Worm (Caenorhabditis elegans) whole organism, L1 larva: ENCODE measurements around the gene AC3.12.
A peak's percentile ranks its signal among the peaks of the same experiment; 100 is the strongest.

Source experiments
- C34B4.2 ChIP-seq: sonication (generic microtip); optimal IDR thresholded peaks from 2 replicates; lab custom pipeline; 2017; ENCODE audit warnings: mild to moderate bottlenecking, missing genetic modification characterization, missing compliant biosample characterization
- alr-1 ChIP-seq: fragments of 200-800 bp; sonication (Bioruptor generic); optimal IDR thresholded peaks from 2 replicates; lab custom pipeline; 2018; ENCODE audit warnings: borderline replicate concordance, mild to moderate bottlenecking, missing genetic modification characterization, missing compliant biosample characterization
- ama-1 ChIP-seq: fragments of 150-350 bp; optimal IDR thresholded peaks from 2 replicates; lab custom pipeline; 2014
- ceh-82 ChIP-seq, 3 experiments: fragments of 150-350 bp in 1 of 3; sonication (generic microtip) in 2 of 3; optimal IDR thresholded peaks; 2 replicates each; lab custom pipeline; 2014 to 2017; ENCODE audit warnings: missing biosample characterization in 3 of 3, missing genetic modification characterization in 3 of 3
- ceh-88 ChIP-seq: fragments of 200-800 bp; sonication (Bioruptor generic); IDR thresholded peaks from 2 replicates; pipeline ENCODE4 v1.3.6; 2022; ENCODE audit warnings: missing genetic modification characterization, missing compliant biosample characterization
- ces-1 ChIP-seq: fragments of 150-350 bp; optimal IDR thresholded peaks from 2 replicates; lab custom pipeline; 2014; ENCODE audit warnings: missing biosample characterization, missing genetic modification reagents, missing genetic modification characterization
- dsc-1 ChIP-seq: sonication (generic microtip); optimal IDR thresholded peaks from 2 replicates; lab custom pipeline; 2016; ENCODE audit warnings: mild to moderate bottlenecking, missing genetic modification characterization, missing compliant biosample characterization
- efl-3 ChIP-seq: fragments of 200-800 bp; sonication (Bioruptor generic); optimal IDR thresholded peaks from 2 replicates; lab custom pipeline; 2018; ENCODE audit warnings: mild to moderate bottlenecking, missing genetic modification characterization, missing compliant biosample characterization
- egl-27 ChIP-seq, 2 experiments: fragments of 150-350 bp in 1 of 2; sonication (generic microtip); optimal IDR thresholded peaks; 3 replicates each; lab custom pipeline; 2017 to 2018; ENCODE audit warnings: missing biosample characterization in 2 of 2, missing genetic modification characterization in 2 of 2, missing genetic modification reagents in 2 of 2
- elt-3 ChIP-seq, 6 experiments: fragments of 150-350 bp in 1 of 6; sonication (generic microtip); optimal IDR thresholded peaks; 2 replicates each; lab custom pipeline; 2017 to 2018; ENCODE audit warnings: missing biosample characterization in 6 of 6, missing genetic modification characterization in 6 of 6, inconsistent platforms in 1 of 6
- fkh-10 ChIP-seq: sonication (generic microtip); optimal IDR thresholded peaks from 2 replicates; lab custom pipeline; 2017; ENCODE audit warnings: missing biosample characterization, missing genetic modification reagents, missing genetic modification characterization
- fkh-8 ChIP-seq: sonication (generic microtip); optimal IDR thresholded peaks from 2 replicates; lab custom pipeline; 2016; ENCODE audit warnings: mild to moderate bottlenecking, missing genetic modification characterization, missing compliant biosample characterization
- grh-1 ChIP-seq: fragments of 200-800 bp; sonication (Bioruptor generic); IDR thresholded peaks from 2 replicates; pipeline ENCODE4 v1.3.6; 2022; ENCODE audit warnings: missing genetic modification reagents, missing genetic modification characterization, missing compliant biosample characterization
- hlh-17 ChIP-seq: fragments of 200-800 bp; sonication (Bioruptor generic); optimal IDR thresholded peaks from 2 replicates; lab custom pipeline; 2018; ENCODE audit warnings: missing genetic modification characterization, mild to moderate bottlenecking, missing compliant biosample characterization, moderate library complexity, borderline replicate concordance
- irx-1 ChIP-seq: sonication (generic microtip); optimal IDR thresholded peaks from 2 replicates; lab custom pipeline; 2016; ENCODE audit warnings: missing genetic modification characterization, missing compliant biosample characterization
- isw-1 ChIP-seq: fragments of 200-800 bp; sonication (Bioruptor generic); IDR thresholded peaks from 2 replicates; pipeline ENCODE4 v1.3.6; 2022; ENCODE audit warnings: missing genetic modification characterization, missing compliant biosample characterization
- jun-1 ChIP-seq: fragments of 150-350 bp; optimal IDR thresholded peaks from 2 replicates; lab custom pipeline; 2014; ENCODE audit warnings: missing biosample characterization, missing genetic modification reagents, missing genetic modification characterization
- lin-14 ChIP-seq: fragments of 200-800 bp; sonication (Bioruptor generic); optimal IDR thresholded peaks from 2 replicates; lab custom pipeline; 2018; ENCODE audit warnings: mild to moderate bottlenecking, missing genetic modification characterization, moderate library complexity, missing compliant biosample characterization
- mab-9 ChIP-seq: fragments of 200-800 bp; sonication (Bioruptor generic); IDR thresholded peaks from 2 replicates; pipeline ENCODE4 v1.3.6; 2022; ENCODE audit warnings: missing genetic modification reagents, missing genetic modification characterization, missing compliant biosample characterization
- mef-2 ChIP-seq: fragments of 150-350 bp; optimal IDR thresholded peaks from 2 replicates; lab custom pipeline; 2014; ENCODE audit warnings: missing biosample characterization, missing genetic modification characterization
- mep-1 ChIP-seq: fragments of 150-350 bp; optimal IDR thresholded peaks from 2 replicates; lab custom pipeline; 2014; ENCODE audit warnings: missing biosample characterization, missing genetic modification characterization
- nhr-11 ChIP-seq: fragments of 150-350 bp; optimal IDR thresholded peaks from 2 replicates; lab custom pipeline; 2014; ENCODE audit warnings: missing biosample characterization, missing genetic modification characterization
- nhr-12 ChIP-seq: sonication (generic microtip); optimal IDR thresholded peaks from 2 replicates; lab custom pipeline; 2017; ENCODE audit warnings: missing biosample characterization, missing genetic modification characterization
- nhr-19 ChIP-seq: fragments of 200-800 bp; sonication (Bioruptor generic); conservative IDR thresholded peaks from 2 replicates; pipeline ENCODE4 v1.3.6; 2022; ENCODE audit warnings: missing genetic modification characterization, missing compliant biosample characterization
- nhr-237 ChIP-seq: fragments of 150-350 bp; optimal IDR thresholded peaks from 2 replicates; lab custom pipeline; 2014; ENCODE audit warnings: missing biosample characterization, missing genetic modification characterization
- nhr-76 ChIP-seq: sonication (generic microtip); optimal IDR thresholded peaks from 2 replicates; lab custom pipeline; 2017; ENCODE audit warnings: missing biosample characterization, missing genetic modification characterization
- nhr-77 ChIP-seq: fragments of 150-350 bp; optimal IDR thresholded peaks from 2 replicates; lab custom pipeline; 2014; ENCODE audit warnings: missing biosample characterization, missing genetic modification characterization
- nhr-85 ChIP-seq: sonication (generic microtip); peaks from one replicate; lab custom pipeline; 2016; ENCODE audit warnings: missing genetic modification characterization, inconsistent platforms, missing compliant biosample characterization
- nhr-90 ChIP-seq: sonication (generic microtip); optimal IDR thresholded peaks from 2 replicates; lab custom pipeline; 2016; ENCODE audit warnings: mild to moderate bottlenecking, missing genetic modification characterization, missing compliant biosample characterization; ENCODE audit not compliant: poor library complexity
- pqm-1 ChIP-seq: sonication (generic microtip); optimal IDR thresholded peaks from 3 replicates; lab custom pipeline; 2017; ENCODE audit warnings: missing biosample characterization, missing genetic modification characterization
- rnt-1 ChIP-seq: sonication (generic microtip); optimal IDR thresholded peaks from 2 replicates; lab custom pipeline; 2016; ENCODE audit warnings: mild to moderate bottlenecking, missing genetic modification characterization, moderate library complexity, missing compliant biosample characterization
- tbx-2 ChIP-seq: sonication (generic microtip); optimal IDR thresholded peaks from 2 replicates; lab custom pipeline; 2016; ENCODE audit warnings: missing genetic modification characterization, missing compliant biosample characterization
- tlp-1 ChIP-seq: fragments of 150-350 bp; optimal IDR thresholded peaks from 2 replicates; lab custom pipeline; 2014; ENCODE audit warnings: missing biosample characterization, missing genetic modification characterization
- unc-98 ChIP-seq: fragments of 200-800 bp; sonication (Bioruptor generic); IDR thresholded peaks from 2 replicates; pipeline ENCODE4 v1.3.6; 2022; ENCODE audit warnings: missing genetic modification characterization, missing compliant biosample characterization
- vab-15 ChIP-seq: sonication (generic microtip); optimal IDR thresholded peaks from 2 replicates; lab custom pipeline; 2017; ENCODE audit warnings: missing genotype, mild to moderate bottlenecking, missing genetic modification characterization, missing compliant biosample characterization
- ztf-11 ChIP-seq, 2 experiments: sonication (generic microtip); optimal IDR thresholded peaks; 2 replicates each; lab custom pipeline; 2016 to 2017; ENCODE audit warnings: missing genetic modification characterization in 2 of 2, missing biosample characterization in 1 of 2, missing compliant biosample characterization in 1 of 2
- ztf-4 ChIP-seq: fragments of 150-350 bp; optimal IDR thresholded peaks from 2 replicates; lab custom pipeline; 2014; ENCODE audit warnings: missing biosample characterization, missing genetic modification characterization

The AC3.12 gene

DNA sequence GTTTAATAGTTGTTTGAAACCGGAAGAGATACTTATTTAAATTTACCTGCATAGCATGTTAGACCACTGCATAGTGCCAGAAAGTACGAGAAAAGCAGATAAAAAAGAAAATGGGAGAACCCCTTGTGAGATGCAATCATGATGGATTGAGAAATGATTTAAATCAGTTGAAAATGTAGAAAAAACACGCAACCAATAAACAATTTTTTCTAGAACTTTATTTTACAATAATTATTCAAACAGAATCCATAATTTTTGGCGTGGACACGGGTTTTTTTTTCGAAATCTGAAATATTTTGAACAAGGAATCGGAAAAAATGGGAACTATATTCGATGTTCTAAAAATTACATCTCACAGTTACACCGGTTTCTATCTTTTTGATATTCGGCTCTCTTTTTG, at the start of gene AC3.12:
Gene AC3.12 (minus strand): TSS at position 101 of the 400 bp plus-strand sequence.
- TF ChIP-seq nhr-85 (peak; percentile 2), rnt-1 (no peak)

DNA sequence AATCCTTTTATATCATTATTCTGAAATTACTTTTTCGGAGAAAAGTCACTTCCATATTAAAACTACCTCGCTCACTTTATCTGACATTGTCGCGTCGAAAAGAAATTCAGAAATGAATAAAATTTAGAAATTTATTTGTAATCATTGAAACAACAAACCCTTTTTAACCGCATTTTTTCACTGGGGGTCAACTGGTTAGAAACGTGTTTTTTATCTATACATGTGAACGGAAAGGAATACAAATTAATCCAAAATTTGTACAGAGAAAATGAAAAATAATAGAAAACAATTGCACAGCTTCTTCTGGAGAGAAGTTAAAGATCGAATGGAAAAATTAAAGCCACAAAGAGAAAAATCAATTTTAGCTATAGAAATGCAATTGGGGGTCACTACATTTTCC, 49.4 kb upstream of the AC3.12 start, which contains the start of gene tag-314:
Gene tag-314 (minus strand): TSS at position 101 of the 400 bp plus-strand sequence.
- TF ChIP-seq nhr-76 (tag; lab: Kevin White, UChicago) (no peak), ama-1 (lab: Kevin White, UChicago) (no peak), rnt-1 (no peak), tbx-2 (no peak), irx-1 (no peak), nhr-19 (GFP tag; lab: Robert Waterston, UW) (no peak), C34B4.2 (tag; lab: Kevin White, UChicago) (no peak), mep-1 (no peak), nhr-12 (tag; lab: Kevin White, UChicago) (no peak), nhr-90 (no peak), unc-98 (GFP tag; lab: Robert Waterston, UW) (no peak), ztf-11 (tag; optimal IDR thresholded peaks at IDR 0.05; lab: Kevin White, UChicago) (no peak), elt-3 (tag; optimal IDR thresholded peaks at IDR 0.05; lab: Kevin White, UChicago) (no peak), ceh-82 (tag; optimal IDR thresholded peaks at IDR 0.05; lab: Kevin White, UChicago) (no peak), hlh-17 (GFP tag; lab: Kevin White, UChicago) (no peak), dsc-1 (tag; lab: Kevin White, UChicago) (no peak), nhr-237 (tag; lab: Kevin White, UChicago) (no peak), jun-1 (tag; lab: Kevin White, UChicago) (no peak), efl-3 (no peak), isw-1 (no peak)
- TF ChIP-seq, all 84 proteins: peak for 0

DNA sequence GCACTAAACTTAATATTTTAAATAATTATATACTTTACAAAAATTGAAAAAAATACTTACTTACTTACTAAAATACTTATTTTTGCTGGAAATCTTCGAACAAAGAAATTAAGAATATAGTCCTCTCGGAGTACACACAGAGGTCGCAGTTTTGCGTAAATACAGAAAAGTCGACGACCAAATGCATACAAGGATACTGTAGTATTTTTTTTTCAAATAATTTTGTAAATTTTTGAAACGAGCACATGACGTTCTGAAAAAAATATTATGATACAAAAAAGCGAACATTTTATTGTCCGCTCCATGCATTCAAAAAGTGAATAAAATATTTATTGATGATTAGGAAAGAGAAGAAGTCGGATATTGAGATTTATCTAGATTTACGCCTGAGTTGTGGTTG, 47.1 kb upstream of the AC3.12 start, which contains the start of gene apc-10:
Gene apc-10 (minus strand): TSS at position 101 of the 400 bp plus-strand sequence.
- TF ChIP-seq fkh-10 (GFP tag; lab: Kevin White, UChicago) (no peak), ces-1 (GFP tag; lab: Kevin White, UChicago) (no peak), alr-1 (tag; lab: Kevin White, UChicago) (no peak), egl-27 (tag; optimal IDR thresholded peaks at IDR 0.05; lab: Kevin White, UChicago) (no peak), vab-15 (tag; lab: Kevin White, UChicago) (no peak), nhr-77 (tag; lab: Kevin White, UChicago) (no peak), mab-9 (GFP tag; lab: Robert Waterston, UW) (no peak), ztf-4 (no peak), rnt-1 (no peak), mef-2 (tag; lab: Kevin White, UChicago) (no peak), fkh-8 (tag; lab: Kevin White, UChicago) (no peak), nhr-11 (tag; lab: Kevin White, UChicago) (no peak), lin-14 (GFP tag; lab: Kevin White, UChicago) (no peak), C34B4.2 (tag; lab: Kevin White, UChicago) (no peak), ceh-88 (GFP tag; lab: Robert Waterston, UW) (no peak), grh-1 (GFP tag; lab: Robert Waterston, UW) (no peak), ztf-11 (tag; optimal IDR thresholded peaks at IDR 0.05; lab: Kevin White, UChicago) (no peak), elt-3 (tag; optimal IDR thresholded peaks at IDR 0.05; lab: Kevin White, UChicago) (no peak), efl-3 (no peak)

DNA sequence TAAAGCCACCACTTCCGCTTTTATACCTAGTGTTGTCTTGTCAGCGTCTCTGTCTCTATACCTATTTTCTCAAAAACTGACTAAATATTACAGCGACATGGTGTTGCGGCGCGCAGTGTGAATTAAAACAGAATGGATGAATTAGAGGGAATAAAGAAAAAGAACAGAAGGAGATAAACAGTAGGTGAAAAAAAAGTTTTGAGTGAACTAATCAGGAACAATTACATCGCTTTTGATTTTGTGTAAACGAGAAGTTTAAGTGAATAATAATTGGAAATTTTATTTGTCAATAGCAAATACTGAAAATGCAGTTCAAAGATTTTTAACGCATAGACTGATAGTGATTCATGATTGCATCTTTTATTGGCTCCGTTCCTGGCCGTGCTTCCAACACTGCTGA, 45.9 kb upstream of the AC3.12 start, which contains the start of gene col-12:
Gene col-12 (minus strand): TSS at position 101 of the 400 bp plus-strand sequence.
- TF ChIP-seq nhr-77 (tag; lab: Kevin White, UChicago) (no peak), pqm-1 (tag; lab: Kevin White, UChicago) (no peak), nhr-237 (tag; lab: Kevin White, UChicago) (no peak), tlp-1 (tag; lab: Kevin White, UChicago) (no peak), mef-2 (tag; lab: Kevin White, UChicago) (no peak)
